Fruit fly (Drosophila melanogaster): ENCODE measurements around the gene MagR.

The MagR gene

DNA sequence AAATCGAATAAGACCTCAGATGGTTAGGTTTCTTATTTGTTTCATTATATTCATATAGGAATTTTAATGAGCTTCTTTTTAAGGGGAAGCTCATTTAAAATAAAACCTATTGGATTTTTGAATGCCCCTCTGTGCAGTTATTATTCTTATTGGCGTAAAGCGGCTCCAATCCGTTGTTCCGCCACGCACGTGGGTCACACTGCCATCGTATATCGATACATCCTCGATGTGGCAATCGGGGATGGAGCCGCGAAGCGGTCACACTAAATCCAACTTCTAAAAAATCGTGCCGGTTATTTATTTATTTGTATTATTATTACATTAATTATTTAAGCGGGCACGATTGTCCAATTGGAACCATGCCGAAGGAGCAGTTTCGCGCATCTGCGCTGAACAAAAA is 28.7 kb downstream of the MagR start, which contains the start of gene Polr3A (continued):
- TF ChIP-seq CG17186 (GFP tag; optimal IDR thresholded peaks at IDR 0.05) (peak; percentile 74), CG11695 (GFP tag; IDR thresholded peaks at IDR 0.05) (no peak), CG13624 (GFP tag; optimal IDR thresholded peaks at IDR 0.05) (no peak), CG30431 (GFP tag; optimal IDR thresholded peaks at IDR 0.05) (no peak), BEAF-32 (GFP tag; optimal IDR thresholded peaks at IDR 0.05) (peak; percentile 66), Awh (GFP tag; IDR thresholded peaks at IDR 0.05) (no peak), CG30020 (tag; optimal IDR thresholded peaks at IDR 0.05) (peak; percentile 62), CG8281 (tag; optimal IDR thresholded peaks at IDR 0.05) (no peak), Dfd (GFP tag; optimal IDR thresholded peaks at IDR 0.05) (no peak), HLH3B (GFP tag; IDR thresholded peaks at IDR 0.05) (no peak), CG16815 (GFP tag; optimal IDR thresholded peaks at IDR 0.05) (no peak), CG3847 (GFP tag; IDR thresholded peaks at IDR 0.05) (no peak), Sry-δ (GFP tag; optimal IDR thresholded peaks at IDR 0.05) (peak; percentile 24), Dll (GFP tag; IDR thresholded peaks at IDR 0.05; ENCODE audit: partially characterized antibody) (peak; percentile 65; the same call in 3 of the 4 replicates), zen2 (GFP tag; IDR thresholded peaks at IDR 0.05; ENCODE audit: partially characterized antibody) (no peak; the same call in 2 of the 3 replicates), CG7556 (GFP tag; optimal IDR thresholded peaks at IDR 0.05) (no peak), CG8290 (GFP tag; optimal IDR thresholded peaks at IDR 0.05) (no peak), CG8290 (tag; optimal IDR thresholded peaks at IDR 0.05) (no peak), Spps (tag; optimal IDR thresholded peaks at IDR 0.05) (no peak), Lpt (GFP tag; optimal IDR thresholded peaks at IDR 0.05) (no peak), bab2 (GFP tag; optimal IDR thresholded peaks at IDR 0.05) (no peak), ind (GFP tag; optimal IDR thresholded peaks at IDR 0.05) (no peak), Opbp (GFP tag; IDR thresholded peaks at IDR 0.05; ENCODE audit: partially characterized antibody) (peak; percentile 70), CG2199 (GFP tag; IDR thresholded peaks at IDR 0.05) (no peak), Atf3 (GFP tag; optimal IDR thresholded peaks at IDR 0.05) (no peak), unc-4 (GFP tag; IDR thresholded peaks at IDR 0.05; ENCODE audit: partially characterized antibody) (peak; percentile 61; the same call in 1 of the 2 replicates), CG10147 (GFP tag; optimal IDR thresholded peaks at IDR 0.05) (no peak), BtbVII (GFP tag; optimal IDR thresholded peaks at IDR 0.05) (no peak), stwl (tag; optimal IDR thresholded peaks at IDR 0.05) (peak; percentile 48), nom (GFP tag; optimal IDR thresholded peaks at IDR 0.05) (no peak), Aef1 (GFP tag; IDR thresholded peaks at IDR 0.05) (no peak), trh (GFP tag; optimal IDR thresholded peaks at IDR 0.05) (no peak), trem (tag; optimal IDR thresholded peaks at IDR 0.05) (peak; percentile 12), danr (GFP tag; IDR thresholded peaks at IDR 0.05) (no peak), lov (optimal IDR thresholded peaks at IDR 0.05) (no peak), lov (GFP tag; IDR thresholded peaks at IDR 0.05) (no peak), inv (GFP tag; IDR thresholded peaks at IDR 0.05; ENCODE audit: partially characterized antibody) (peak; percentile 31; the same call in 1 of the 2 replicates), usp (GFP tag; optimal IDR thresholded peaks at IDR 0.05) (no peak), CG1792 (GFP tag; optimal IDR thresholded peaks at IDR 0.05) (no peak), rib (GFP tag; IDR thresholded peaks at IDR 0.05) (no peak), kay (GFP tag; optimal IDR thresholded peaks at IDR 0.05) (no peak), CG2116 (GFP tag; optimal IDR thresholded peaks at IDR 0.05) (peak; percentile 49), shn (GFP tag; optimal IDR thresholded peaks at IDR 0.05) (no peak), toy (GFP tag; IDR thresholded peaks at IDR 0.05) (no peak), NC2α (GFP tag; optimal IDR thresholded peaks at IDR 0.05) (no peak), CG15514 (GFP tag; optimal IDR thresholded peaks at IDR 0.05) (peak; percentile 54), croc (GFP tag; conservative IDR thresholded peaks at IDR 0.05) (no peak), HmgZ (tag; optimal IDR thresholded peaks at IDR 0.05) (peak; percentile 11), kah (GFP tag; optimal IDR thresholded peaks at IDR 0.05) (no peak), pfk (GFP tag; optimal IDR thresholded peaks at IDR 0.05) (peak; percentile 82), MESR4 (GFP tag; optimal IDR thresholded peaks at IDR 0.05) (peak; percentile 39), CG14441 (GFP tag; IDR thresholded peaks at IDR 0.05) (no peak)

Data from whole organism, embryonic.